Worm (Caenorhabditis elegans) whole organism, L4 larva: ENCODE measurements around the gene W04G3.10.

Source experiments
- F26F4.8 ChIP-seq: fragments of 200-800 bp; sonication (Bioruptor generic); conservative IDR thresholded peaks from 2 replicates; pipeline ENCODE4 v1.3.6; 2022; ENCODE audit warnings: missing genetic modification characterization, missing compliant biosample characterization
- F44E2.7 ChIP-seq: fragments of 200-800 bp; sonication (Bioruptor generic); IDR thresholded peaks from 2 replicates; pipeline ENCODE4 v2.1.2; 2022; ENCODE audit warnings: missing genetic modification characterization, missing compliant biosample characterization
- R02D3.7 ChIP-seq: fragments of 150-350 bp; sonication (generic microtip); optimal IDR thresholded peaks from 3 replicates; lab custom pipeline; 2014; ENCODE audit warnings: missing biosample characterization, missing genetic modification characterization
- Y75B8A.6 ChIP-seq: fragments of 200-800 bp; sonication (Bioruptor generic); IDR thresholded peaks from 2 replicates; pipeline ENCODE4 v1.3.6; 2022; ENCODE audit warnings: missing genetic modification reagents, missing genetic modification characterization, missing compliant biosample characterization
- aha-1 ChIP-seq: fragments of 150-350 bp; peaks from one replicate; lab custom pipeline; 2014; ENCODE audit warnings: missing biosample characterization, missing genetic modification characterization
- aly-2 ChIP-seq: sonication (generic microtip); optimal IDR thresholded peaks from 2 replicates; lab custom pipeline; 2018; ENCODE audit warnings: missing biosample characterization, missing genetic modification characterization
- ama-1 ChIP-seq: fragments of 150-350 bp; optimal IDR thresholded peaks from 2 replicates; lab custom pipeline; 2014; ENCODE audit warnings: inconsistent platforms, mixed read lengths
- ceh-62 ChIP-seq: sonication (generic microtip); optimal IDR thresholded peaks from 2 replicates; lab custom pipeline; 2017; ENCODE audit warnings: missing biosample characterization, missing genetic modification characterization
- ces-1 ChIP-seq: fragments of 150-350 bp; sonication (generic microtip); optimal IDR thresholded peaks from 4 replicates; lab custom pipeline; 2014; ENCODE audit warnings: missing biosample characterization, missing genetic modification reagents, missing genetic modification characterization
- ctbp-1 ChIP-seq: fragments of 200-800 bp; sonication (Bioruptor generic); IDR thresholded peaks from 2 replicates; pipeline ENCODE4 v1.3.6; 2022; ENCODE audit warnings: missing genetic modification reagents, missing genetic modification characterization, missing compliant biosample characterization
- dmd-9 ChIP-seq: fragments of 200-800 bp; sonication (Bioruptor generic); IDR thresholded peaks from 2 replicates; pipeline ENCODE4 v1.3.6; 2022; ENCODE audit warnings: missing genetic modification reagents, missing genetic modification characterization, missing compliant biosample characterization
- dpl-1 ChIP-seq: fragments of 150-350 bp; optimal IDR thresholded peaks from 2 replicates; lab custom pipeline; 2014; ENCODE audit warnings: missing biosample characterization, missing genetic modification reagents, missing genetic modification characterization
- fkh-10 ChIP-seq: fragments of 150-350 bp; optimal IDR thresholded peaks from 2 replicates; lab custom pipeline; 2014; ENCODE audit warnings: missing biosample characterization, missing genetic modification reagents, missing genetic modification characterization
- fos-1 ChIP-seq: fragments of 150-350 bp; optimal IDR thresholded peaks from 2 replicates; lab custom pipeline; 2014; ENCODE audit warnings: missing biosample characterization, missing genetic modification characterization
- hif-1 ChIP-seq, 2 experiments: sonication (generic microtip); optimal IDR thresholded peaks; 2 replicates each; lab custom pipeline; 2016 to 2017; ENCODE audit warnings: missing compliant biosample characterization in 2 of 2, missing genetic modification characterization in 2 of 2, missing genetic modification reagents in 2 of 2, missing genotype in 2 of 2, mild to moderate bottlenecking in 1 of 2
- hlh-11 ChIP-seq: fragments of 200-800 bp; sonication (Bioruptor generic); optimal IDR thresholded peaks from 2 replicates; lab custom pipeline; 2018; ENCODE audit warnings: mild to moderate bottlenecking, missing genetic modification characterization, missing compliant biosample characterization
- hmg-1.1 ChIP-seq: fragments of 200-800 bp; sonication (Bioruptor generic); IDR thresholded peaks from 2 replicates; pipeline ENCODE4 v1.3.6; 2022; ENCODE audit warnings: missing genetic modification reagents, missing genetic modification characterization, missing compliant biosample characterization
- lim-7 ChIP-seq: fragments of 200-800 bp; sonication (Bioruptor generic); IDR thresholded peaks from 2 replicates; pipeline ENCODE4 v1.3.6; 2022; ENCODE audit warnings: missing genetic modification characterization, missing compliant biosample characterization
- lin-15B ChIP-seq: fragments of 150-350 bp; sonication (generic microtip); optimal IDR thresholded peaks from 3 replicates; lab custom pipeline; 2014; ENCODE audit warnings: missing biosample characterization, missing genetic modification characterization
- lir-3 ChIP-seq: sonication (generic microtip); optimal IDR thresholded peaks from 2 replicates; lab custom pipeline; 2016; ENCODE audit warnings: mild to moderate bottlenecking, missing genetic modification characterization, missing compliant biosample characterization
- mdl-1 ChIP-seq, 2 experiments: fragments of 150-350 bp in 1 of 2; sonication (generic microtip) in 1 of 2; optimal IDR thresholded peaks; 2 replicates each; lab custom pipeline; 2014 to 2017; ENCODE audit warnings: missing biosample characterization in 2 of 2, missing genetic modification characterization in 2 of 2
- mdt-29 ChIP-seq: fragments of 200-800 bp; sonication (Bioruptor generic); IDR thresholded peaks from 2 replicates; pipeline ENCODE4 v1.3.6; 2022; ENCODE audit warnings: missing genetic modification reagents, missing genetic modification characterization, missing compliant biosample characterization
- mxl-3 ChIP-seq: fragments of 200-800 bp; sonication (Bioruptor generic); optimal IDR thresholded peaks from 2 replicates; lab custom pipeline; 2018; ENCODE audit warnings: mild to moderate bottlenecking, missing genetic modification characterization, missing compliant biosample characterization
- nhr-10 ChIP-seq: fragments of 150-350 bp; optimal IDR thresholded peaks from 2 replicates; lab custom pipeline; 2014; ENCODE audit warnings: missing biosample characterization, missing genetic modification characterization
- nhr-237 ChIP-seq: sonication (generic microtip); optimal IDR thresholded peaks from 2 replicates; lab custom pipeline; 2017; ENCODE audit warnings: missing biosample characterization, missing genetic modification characterization
- nhr-25 ChIP-seq: sonication (generic microtip); optimal IDR thresholded peaks from 2 replicates; lab custom pipeline; 2017; ENCODE audit warnings: missing genetic modification characterization, mild to moderate bottlenecking, missing compliant biosample characterization, antibody characterized with exemption, moderate library complexity, borderline replicate concordance; ENCODE audit not compliant: insufficient read depth
- nhr-28 ChIP-seq: fragments of 150-350 bp; optimal IDR thresholded peaks from 2 replicates; lab custom pipeline; 2014; ENCODE audit warnings: missing biosample characterization, missing genetic modification characterization
- nhr-41 ChIP-seq: fragments of 200-800 bp; sonication (Bioruptor generic); IDR thresholded peaks from 2 replicates; pipeline ENCODE4 v1.3.6; 2022; ENCODE audit warnings: missing genetic modification reagents, missing genetic modification characterization, missing compliant biosample characterization
- nhr-42 ChIP-seq: fragments of 200-800 bp; sonication (Bioruptor generic); IDR thresholded peaks from 2 replicates; pipeline ENCODE4 v1.3.6; 2022; ENCODE audit warnings: missing genetic modification characterization, missing compliant biosample characterization
- nhr-48 ChIP-seq: sonication (generic microtip); optimal IDR thresholded peaks from 2 replicates; lab custom pipeline; 2016; ENCODE audit warnings: mild to moderate bottlenecking, missing genetic modification characterization, missing compliant biosample characterization
- nhr-77 ChIP-seq: fragments of 150-350 bp; optimal IDR thresholded peaks from 2 replicates; lab custom pipeline; 2014; ENCODE audit warnings: missing biosample characterization, missing genetic modification characterization
- pha-4 ChIP-seq, 2 experiments: fragments of 150-350 bp in 1 of 2; fragments of 200-800 bp in 1 of 2; sonication (Bioruptor generic) in 1 of 2; IDR thresholded peaks in 1 of 2; optimal IDR thresholded peaks in 1 of 2; 2 replicates each; pipeline versions ENCODE4 v1.3.6 to Lab custom; 2014 to 2022; ENCODE audit warnings: missing genetic modification characterization in 2 of 2, missing genetic modification reagents in 2 of 2, missing biosample characterization in 1 of 2, missing compliant biosample characterization in 1 of 2
- pqm-1 ChIP-seq: sonication (generic microtip); optimal IDR thresholded peaks from 2 replicates; lab custom pipeline; 2017; ENCODE audit warnings: missing biosample characterization, missing genetic modification characterization
- snpc-1.2 ChIP-seq: fragments of 200-800 bp; sonication (Bioruptor generic); IDR thresholded peaks from 2 replicates; pipeline ENCODE4 v1.3.6; 2022; ENCODE audit warnings: missing genetic modification reagents, missing genetic modification characterization, missing compliant biosample characterization
- spr-1 ChIP-seq: sonication (generic microtip); optimal IDR thresholded peaks from 2 replicates; lab custom pipeline; 2016; ENCODE audit warnings: mild to moderate bottlenecking, missing genetic modification characterization, missing compliant biosample characterization
- unc-130 ChIP-seq: sonication (generic microtip); optimal IDR thresholded peaks from 2 replicates; lab custom pipeline; 2016; ENCODE audit warnings: missing genetic modification reagents, missing genetic modification characterization, missing compliant biosample characterization
- vab-7 ChIP-seq: fragments of 200-800 bp; sonication (Bioruptor generic); IDR thresholded peaks from 2 replicates; pipeline ENCODE4 v1.3.6; 2022; ENCODE audit warnings: missing genetic modification reagents, missing genetic modification characterization, missing compliant biosample characterization
- zag-1 ChIP-seq: fragments of 150-350 bp; optimal IDR thresholded peaks from 2 replicates; lab custom pipeline; 2014; ENCODE audit warnings: missing biosample characterization, missing genetic modification characterization
- zfp-2 ChIP-seq: sonication (generic microtip); optimal IDR thresholded peaks from 2 replicates; lab custom pipeline; 2016; ENCODE audit warnings: mild to moderate bottlenecking, missing genetic modification characterization, missing compliant biosample characterization
- zfp-3 ChIP-seq: fragments of 200-800 bp; sonication (Bioruptor generic); conservative IDR thresholded peaks from 2 replicates; pipeline ENCODE4 v1.3.6; 2022; ENCODE audit warnings: missing genetic modification reagents, missing genetic modification characterization, missing compliant biosample characterization
- zip-11 ChIP-seq: fragments of 200-800 bp; sonication (Bioruptor generic); IDR thresholded peaks from 2 replicates; pipeline ENCODE4 v1.3.6; 2022; ENCODE audit warnings: missing genetic modification characterization, missing compliant biosample characterization
- zip-2 ChIP-seq: fragments of 150-350 bp; optimal IDR thresholded peaks from 2 replicates; lab custom pipeline; 2014; ENCODE audit warnings: missing biosample characterization, missing genetic modification characterization
- ztf-7 ChIP-seq: fragments of 150-350 bp; optimal IDR thresholded peaks from 2 replicates; lab custom pipeline; 2014; ENCODE audit warnings: missing biosample characterization, missing genetic modification characterization

The W04G3.10 gene

ce11 chrX:11031047-11031695 is 46.9 kb downstream of the W04G3.10 start (continued):
- peak; percentile 28 for TF ChIP-seq ztf-7 (tag; lab: Kevin White, UChicago)
- no peak for TF ChIP-seq mdt-29 (GFP tag; lab: Robert Waterston, UW)
- TF ChIP-seq nhr-10 (tag; lab: Kevin White, UChicago): peak; percentile 11
- TF ChIP-seq nhr-42 (GFP tag; lab: Robert Waterston, UW): no peak
- peak; percentile 40 to 86 for TF ChIP-seq hif-1 (tag; optimal IDR thresholded peaks at IDR 0.05; lab: Kevin White, UChicago)
- peak; percentile 94 for TF ChIP-seq hlh-11 (tag; lab: Kevin White, UChicago)
- no peak for TF ChIP-seq lim-7
- peak; percentile 99 for TF ChIP-seq aha-1 (tag; lab: Kevin White, UChicago)
- TF ChIP-seq nhr-48 (tag; lab: Kevin White, UChicago): peak; percentile 87
- peak; percentile 51 for TF ChIP-seq fkh-10 (GFP tag; lab: Kevin White, UChicago)
- TF ChIP-seq Y75B8A.6 (GFP tag; lab: Robert Waterston, UW): no peak
- 0 out of 2 replicates have a peak, but pooled peaks have one; percentile 43 for TF ChIP-seq vab-7 (GFP tag; lab: Robert Waterston, UW)
- peak; percentile 78 for TF ChIP-seq nhr-28 (tag; lab: Kevin White, UChicago)
- peak; percentile 76 for TF ChIP-seq spr-1 (tag; lab: Kevin White, UChicago)
- peak; percentile 40 for TF ChIP-seq unc-130 (GFP tag; lab: Kevin White, UChicago)
- TF ChIP-seq dmd-9 (GFP tag; lab: Robert Waterston, UW): peak; percentile 52; the same call in 1 of the 2 replicates
- TF ChIP-seq F26F4.8 (GFP tag; lab: Robert Waterston, UW): no peak
- TF ChIP-seq nhr-77 (tag; lab: Kevin White, UChicago): no peak
- no peak for TF ChIP-seq zip-11 (GFP tag; lab: Robert Waterston, UW)
- peak; percentile 82 to 87 for TF ChIP-seq mdl-1 (tag; optimal IDR thresholded peaks at IDR 0.05; lab: Kevin White, UChicago)
- peak; percentile 20 for TF ChIP-seq lir-3
- TF ChIP-seq ces-1 (GFP tag; lab: Kevin White, UChicago): no peak
- peak; percentile 18 for TF ChIP-seq ama-1 (lab: Kevin White, UChicago)
- no peak for TF ChIP-seq F44E2.7 (GFP tag; lab: Robert Waterston, UW)
- TF ChIP-seq ctbp-1 (GFP tag; lab: Robert Waterston, UW): peak; percentile 96
- TF ChIP-seq R02D3.7 (tag; lab: Kevin White, UChicago): no peak
- peak; percentile 38 for TF ChIP-seq zfp-2
- no peak for TF ChIP-seq nhr-41 (GFP tag; lab: Robert Waterston, UW)
- peak; percentile 10 for TF ChIP-seq pqm-1 (tag; lab: Kevin White, UChicago)
- peak; percentile 95 for TF ChIP-seq mxl-3
- peak; percentile 40 for TF ChIP-seq nhr-237 (tag; lab: Kevin White, UChicago)
- no peak for TF ChIP-seq snpc-1.2
- no peak for TF ChIP-seq lin-15B (tag; lab: Kevin White, UChicago)
- TF ChIP-seq, all 104 proteins: peak for 59

- TF ChIP-seq dpl-1: no peak
- TF ChIP-seq spr-1 (tag; lab: Kevin White, UChicago): no peak
- TF ChIP-seq zip-2 (tag; lab: Kevin White, UChicago): no peak
- TF ChIP-seq ceh-62 (tag; lab: Kevin White, UChicago): no peak
- no peak for TF ChIP-seq nhr-25 (tag; lab: Kevin White, UChicago)
- TF ChIP-seq zfp-3 (GFP tag; lab: Robert Waterston, UW): no peak
- TF ChIP-seq ctbp-1 (GFP tag; lab: Robert Waterston, UW): no peak
- TF ChIP-seq dmd-9 (GFP tag; lab: Robert Waterston, UW): no peak
- no peak for TF ChIP-seq fos-1 (tag; lab: Kevin White, UChicago)
- no peak for TF ChIP-seq hmg-1.1 (GFP tag; lab: Robert Waterston, UW)
- TF ChIP-seq aly-2 (tag; lab: Kevin White, UChicago): no peak
- no peak for TF ChIP-seq pha-4 (GFP tag; IDR thresholded peaks at IDR 0.05; lab: Robert Waterston, UW)
- no peak for TF ChIP-seq pha-4 (tag; optimal IDR thresholded peaks at IDR 0.05; lab: Kevin White, UChicago)
- no peak for TF ChIP-seq zag-1
Measured at ce11 chrX:11028617-11029016, 49.4 kb downstream of the W04G3.10 start, which contains the start of gene ldb-1. TSS of gene ldb-1 (plus strand) at chrX:11028917.
